Fruit fly (Drosophila melanogaster) S2 (cell line): ENCODE measurements around the gene Ctl1.

ENCODE experiments used
- CG8478 ChIP-seq: fragments of >200 bp; optimal IDR thresholded peaks from 2 replicates; lab custom pipeline; 2018
- CTCF ChIP-seq, 2 experiments: fragments of >200 bp; optimal IDR thresholded peaks; 2 replicates each; lab custom pipeline; 2018

DNA sequence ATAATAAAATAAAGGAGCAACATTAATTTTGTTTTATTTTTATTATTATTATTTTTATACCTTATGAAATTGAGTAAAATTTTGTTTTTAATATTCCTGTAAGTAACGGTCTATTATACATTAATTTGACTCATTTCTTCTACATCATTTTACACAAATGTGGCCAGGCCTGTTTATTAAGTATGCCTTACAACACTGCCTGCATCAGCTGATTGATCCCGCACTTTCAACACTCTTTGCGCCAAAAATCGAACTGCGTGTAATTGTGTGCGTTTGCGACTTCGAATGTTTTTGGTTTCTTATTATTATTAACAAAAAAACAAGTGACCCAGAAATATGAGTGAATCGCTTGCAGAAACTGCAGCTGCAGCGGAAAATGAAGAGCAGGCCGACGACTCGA is 35.5 kb downstream of the Ctl1 start, which contains the start of gene Claspin:
- TF ChIP-seq CTCF (optimal IDR thresholded peaks at IDR 0.05; lab: Kevin White, UChicago) (peak in 1 of 2 experiments; percentile 14), CG8478 (no peak)
